Worm (Caenorhabditis elegans): ENCODE measurements around the gene C24A3.4.

- TF ChIP-seq ztf-11 (tag; optimal IDR thresholded peaks at IDR 0.05) (no peak), ama-1 (optimal IDR thresholded peaks at IDR 0.05) (no peak), skn-1 (tag; optimal IDR thresholded peaks at IDR 0.05) (no peak), unc-98 (GFP tag; IDR thresholded peaks at IDR 0.05) (no peak), ets-5 (GFP tag; IDR thresholded peaks at IDR 0.05) (no peak), snpc-4 (tag; optimal IDR thresholded peaks at IDR 0.05) (no peak), nhr-28 (tag; optimal IDR thresholded peaks at IDR 0.05) (no peak), lin-13 (GFP tag; optimal IDR thresholded peaks at IDR 0.05) (no peak), lin-15B (tag; optimal IDR thresholded peaks at IDR 0.05) (no peak), pag-3 (tag; optimal IDR thresholded peaks at IDR 0.05; ENCODE audit: borderline replicate concordance, insufficient read depth) (no peak), nhr-47 (tag; optimal IDR thresholded peaks at IDR 0.05) (peak; percentile 59), ceh-82 (tag; optimal IDR thresholded peaks at IDR 0.05) (no peak), tbx-2 (tag; optimal IDR thresholded peaks at IDR 0.05) (no peak), nhr-237 (tag; optimal IDR thresholded peaks at IDR 0.05) (no peak)
Observed at ce11 chrX:8963469-8963868, 28.7 kb upstream of the C24A3.4 start.
